Worm (Caenorhabditis elegans) whole organism, L1 larva: ENCODE measurements around the gene mdt-8.

ENCODE experiments used
- C16A3.4 ChIP-seq: fragments of 150-350 bp; optimal IDR thresholded peaks from 2 replicates; lab custom pipeline; 2014; ENCODE audit warnings: missing biosample characterization, missing genetic modification characterization
- F16B12.6 ChIP-seq: fragments of 150-350 bp; optimal IDR thresholded peaks from 2 replicates; lab custom pipeline; 2014; ENCODE audit warnings: missing biosample characterization, missing genetic modification characterization
- Y116A8C.19 ChIP-seq: sonication (generic microtip); optimal IDR thresholded peaks from 2 replicates; lab custom pipeline; 2016; ENCODE audit warnings: missing compliant biosample characterization, missing genetic modification characterization, borderline replicate concordance
- aha-1 ChIP-seq: fragments of 150-350 bp; optimal IDR thresholded peaks from 2 replicates; lab custom pipeline; 2014; ENCODE audit warnings: missing biosample characterization, missing genetic modification characterization
- alr-1 ChIP-seq: fragments of 200-800 bp; sonication (Bioruptor generic); optimal IDR thresholded peaks from 2 replicates; lab custom pipeline; 2018; ENCODE audit warnings: borderline replicate concordance, mild to moderate bottlenecking, missing genetic modification characterization, missing compliant biosample characterization
- aly-2 ChIP-seq: fragments of 150-350 bp; optimal IDR thresholded peaks from 2 replicates; lab custom pipeline; 2014; ENCODE audit warnings: missing biosample characterization, missing genetic modification characterization
- ama-1 ChIP-seq: fragments of 150-350 bp; optimal IDR thresholded peaks from 2 replicates; lab custom pipeline; 2014
- ceh-63 ChIP-seq: fragments of 200-800 bp; sonication (Bioruptor generic); optimal IDR thresholded peaks from 2 replicates; lab custom pipeline; 2018; ENCODE audit warnings: mild to moderate bottlenecking, missing genetic modification characterization, missing compliant biosample characterization
- ceh-82 ChIP-seq, 3 experiments: fragments of 150-350 bp in 1 of 3; sonication (generic microtip) in 2 of 3; optimal IDR thresholded peaks; 2 replicates each; lab custom pipeline; 2014 to 2017; ENCODE audit warnings: missing biosample characterization in 3 of 3, missing genetic modification characterization in 3 of 3
- ceh-90 ChIP-seq: sonication (generic microtip); optimal IDR thresholded peaks from 2 replicates; lab custom pipeline; 2016; ENCODE audit warnings: missing genetic modification characterization, missing compliant biosample characterization
- dpl-1 ChIP-seq, 3 experiments: fragments of 150-350 bp in 2 of 3; sonication (generic microtip) in 1 of 3; optimal IDR thresholded peaks; 2 replicates each; lab custom pipeline; 2014 to 2017; ENCODE audit warnings: missing biosample characterization in 3 of 3, missing genetic modification characterization in 3 of 3, missing genetic modification reagents in 3 of 3
- dsc-1 ChIP-seq: sonication (generic microtip); optimal IDR thresholded peaks from 2 replicates; lab custom pipeline; 2016; ENCODE audit warnings: mild to moderate bottlenecking, missing genetic modification characterization, missing compliant biosample characterization
- efl-1 ChIP-seq, 4 experiments: fragments of 150-350 bp; optimal IDR thresholded peaks in 3 of 4; peaks in 1 of 4; 1 replicate in 1 of 4; 2 replicates in 3 of 4; lab custom pipeline; 2014; ENCODE audit warnings: missing biosample characterization in 2 of 4, missing genetic modification characterization in 2 of 4, missing genetic modification reagents in 2 of 4
- egl-13 ChIP-seq: sonication (generic microtip); optimal IDR thresholded peaks from 2 replicates; lab custom pipeline; 2016; ENCODE audit warnings: missing genotype, missing genetic modification reagents, missing genetic modification characterization, missing compliant biosample characterization
- elt-3 ChIP-seq, 6 experiments: fragments of 150-350 bp in 1 of 6; sonication (generic microtip); optimal IDR thresholded peaks; 2 replicates each; lab custom pipeline; 2017 to 2018; ENCODE audit warnings: missing biosample characterization in 6 of 6, missing genetic modification characterization in 6 of 6, inconsistent platforms in 1 of 6
- fkh-10 ChIP-seq: sonication (generic microtip); optimal IDR thresholded peaks from 2 replicates; lab custom pipeline; 2017; ENCODE audit warnings: missing biosample characterization, missing genetic modification reagents, missing genetic modification characterization
- fkh-4 ChIP-seq: sonication (generic microtip); optimal IDR thresholded peaks from 2 replicates; lab custom pipeline; 2016; ENCODE audit warnings: missing compliant biosample characterization, missing genetic modification characterization, borderline replicate concordance
- grh-1 ChIP-seq: fragments of 200-800 bp; sonication (Bioruptor generic); IDR thresholded peaks from 2 replicates; pipeline ENCODE4 v1.3.6; 2022; ENCODE audit warnings: missing genetic modification reagents, missing genetic modification characterization, missing compliant biosample characterization
- lin-14 ChIP-seq: fragments of 200-800 bp; sonication (Bioruptor generic); optimal IDR thresholded peaks from 2 replicates; lab custom pipeline; 2018; ENCODE audit warnings: mild to moderate bottlenecking, missing genetic modification characterization, moderate library complexity, missing compliant biosample characterization
- lin-15B ChIP-seq: fragments of 150-350 bp; sonication (generic microtip); optimal IDR thresholded peaks from 3 replicates; lab custom pipeline; 2014; ENCODE audit warnings: missing biosample characterization, missing genetic modification characterization
- lin-35 ChIP-seq, 2 experiments: fragments of 150-350 bp; optimal IDR thresholded peaks; 2 replicates each; lab custom pipeline; 2014; ENCODE audit warnings: missing biosample characterization in 2 of 2, missing genetic modification characterization in 2 of 2, missing genetic modification reagents in 2 of 2
- lsy-2 ChIP-seq, 2 experiments: fragments of 150-350 bp; optimal IDR thresholded peaks; 2 replicates each; lab custom pipeline; 2014; ENCODE audit warnings: missing biosample characterization in 2 of 2, missing genetic modification characterization in 2 of 2
- mab-9 ChIP-seq: fragments of 200-800 bp; sonication (Bioruptor generic); IDR thresholded peaks from 2 replicates; pipeline ENCODE4 v1.3.6; 2022; ENCODE audit warnings: missing genetic modification reagents, missing genetic modification characterization, missing compliant biosample characterization
- mdl-1 ChIP-seq, 2 experiments: fragments of 150-350 bp; optimal IDR thresholded peaks; 2 replicates each; lab custom pipeline; 2014 to 2017; ENCODE audit warnings: missing biosample characterization in 2 of 2, missing genetic modification characterization in 2 of 2, inconsistent platforms in 1 of 2
- mep-1 ChIP-seq: fragments of 150-350 bp; optimal IDR thresholded peaks from 2 replicates; lab custom pipeline; 2014; ENCODE audit warnings: missing biosample characterization, missing genetic modification characterization
- nhr-19 ChIP-seq: fragments of 200-800 bp; sonication (Bioruptor generic); conservative IDR thresholded peaks from 2 replicates; pipeline ENCODE4 v1.3.6; 2022; ENCODE audit warnings: missing genetic modification characterization, missing compliant biosample characterization
- nhr-20 ChIP-seq: sonication (generic microtip); optimal IDR thresholded peaks from 2 replicates; lab custom pipeline; 2016; ENCODE audit warnings: mild to moderate bottlenecking, missing genetic modification characterization, missing compliant biosample characterization
- nhr-237 ChIP-seq: fragments of 150-350 bp; optimal IDR thresholded peaks from 2 replicates; lab custom pipeline; 2014; ENCODE audit warnings: missing biosample characterization, missing genetic modification characterization
- nhr-28 ChIP-seq: fragments of 150-350 bp; optimal IDR thresholded peaks from 2 replicates; lab custom pipeline; 2014; ENCODE audit warnings: missing biosample characterization, missing genetic modification characterization
- nhr-85 ChIP-seq: sonication (generic microtip); peaks from one replicate; lab custom pipeline; 2016; ENCODE audit warnings: missing genetic modification characterization, inconsistent platforms, missing compliant biosample characterization
- pqm-1 ChIP-seq: sonication (generic microtip); optimal IDR thresholded peaks from 3 replicates; lab custom pipeline; 2017; ENCODE audit warnings: missing biosample characterization, missing genetic modification characterization
- rnt-1 ChIP-seq: sonication (generic microtip); optimal IDR thresholded peaks from 2 replicates; lab custom pipeline; 2016; ENCODE audit warnings: mild to moderate bottlenecking, missing genetic modification characterization, moderate library complexity, missing compliant biosample characterization
- skn-1 ChIP-seq: fragments of 150-350 bp; optimal IDR thresholded peaks from 2 replicates; lab custom pipeline; 2014; ENCODE audit warnings: missing biosample characterization, missing genetic modification characterization
- snpc-4 ChIP-seq: fragments of 150-350 bp; optimal IDR thresholded peaks from 2 replicates; lab custom pipeline; 2014; ENCODE audit warnings: missing biosample characterization, missing genetic modification characterization
- snu-23 ChIP-seq: sonication (generic microtip); optimal IDR thresholded peaks from 2 replicates; lab custom pipeline; 2016; ENCODE audit warnings: missing genetic modification characterization, missing compliant biosample characterization
- tbx-2 ChIP-seq: sonication (generic microtip); optimal IDR thresholded peaks from 2 replicates; lab custom pipeline; 2016; ENCODE audit warnings: missing genetic modification characterization, missing compliant biosample characterization
- tlp-1 ChIP-seq: fragments of 150-350 bp; optimal IDR thresholded peaks from 2 replicates; lab custom pipeline; 2014; ENCODE audit warnings: missing biosample characterization, missing genetic modification characterization
- unc-30 ChIP-seq: sonication (generic microtip); optimal IDR thresholded peaks from 2 replicates; lab custom pipeline; 2017; ENCODE audit warnings: missing biosample characterization, missing genetic modification characterization
- unc-62 ChIP-seq: fragments of 150-350 bp; optimal IDR thresholded peaks from 2 replicates; lab custom pipeline; 2014; ENCODE audit warnings: missing biosample characterization, missing genetic modification reagents, missing genetic modification characterization
- unc-86 ChIP-seq: sonication (generic microtip); optimal IDR thresholded peaks from 2 replicates; lab custom pipeline; 2016; ENCODE audit warnings: missing genetic modification characterization, missing compliant biosample characterization
- ztf-11 ChIP-seq, 2 experiments: sonication (generic microtip); optimal IDR thresholded peaks; 2 replicates each; lab custom pipeline; 2016 to 2017; ENCODE audit warnings: missing genetic modification characterization in 2 of 2, missing biosample characterization in 1 of 2, missing compliant biosample characterization in 1 of 2

Gene mdt-8

ce11 chrII:11568670-11569069 is 35.1 kb upstream of the mdt-8 start:
- TF ChIP-seq pqm-1, result no peak
- no peak for TF ChIP-seq snpc-4 (tag; lab: Kevin White, UChicago)
- no peak for TF ChIP-seq efl-1 (optimal IDR thresholded peaks at IDR 0.05; lab: Kevin White, UChicago)
- peak in 1 of 2 experiments; percentile 50 for TF ChIP-seq efl-1 (GFP tag; optimal IDR thresholded peaks at IDR 0.05 in 1 of 2; lab: Kevin White, UChicago)

- TF ChIP-seq aly-2 (tag; lab: Kevin White, UChicago), result no peak
- no peak for TF ChIP-seq skn-1 (tag; lab: Kevin White, UChicago)
- peak; percentile 46 for TF ChIP-seq lin-14 (GFP tag; lab: Kevin White, UChicago)
- peak in 2 of 3 experiments; percentile 12 to 28 for TF ChIP-seq ceh-82 (tag; optimal IDR thresholded peaks at IDR 0.05; lab: Kevin White, UChicago)
- no peak for TF ChIP-seq unc-30 (tag; lab: Kevin White, UChicago)
- peak in 1 of 2 experiments; percentile 40 for TF ChIP-seq ztf-11 (tag; optimal IDR thresholded peaks at IDR 0.05; lab: Kevin White, UChicago)
- peak in 2 of 3 experiments; percentile 22 to 75 for TF ChIP-seq dpl-1 (GFP tag; optimal IDR thresholded peaks at IDR 0.05; lab: Kevin White, UChicago)
- TF ChIP-seq dsc-1 (tag; lab: Kevin White, UChicago), result no peak
- TF ChIP-seq tbx-2 (tag; lab: Kevin White, UChicago), result peak; percentile 3
- peak; percentile 44 for TF ChIP-seq mep-1 (tag; lab: Kevin White, UChicago)
- no peak for TF ChIP-seq lin-15B (tag; lab: Kevin White, UChicago)
- TF ChIP-seq fkh-10 (GFP tag; lab: Kevin White, UChicago), result no peak
- peak; percentile 25 to 62 for TF ChIP-seq efl-1 (optimal IDR thresholded peaks at IDR 0.05; lab: Kevin White, UChicago)
- TF ChIP-seq efl-1 (GFP tag; optimal IDR thresholded peaks at IDR 0.05 in 1 of 2; lab: Kevin White, UChicago), result peak; percentile 61 to 95
- no peak for TF ChIP-seq fkh-4
- TF ChIP-seq egl-13, result peak; percentile 8
- peak; percentile 25 for TF ChIP-seq nhr-85 (tag; lab: Kevin White, UChicago)
- peak; percentile 45 to 47 for TF ChIP-seq lin-35 (GFP tag; optimal IDR thresholded peaks at IDR 0.05; lab: Kevin White, UChicago)
- peak; percentile 1 for TF ChIP-seq F16B12.6 (tag; lab: Kevin White, UChicago)
- TF ChIP-seq rnt-1 (tag; lab: Kevin White, UChicago), result peak; percentile 5
- TF ChIP-seq ceh-63 (GFP tag; lab: Kevin White, UChicago), result no peak
- no peak for TF ChIP-seq alr-1 (tag; lab: Kevin White, UChicago)
- peak; percentile 9 for TF ChIP-seq snu-23 (GFP tag; lab: Kevin White, UChicago)
- peak; percentile 7 for TF ChIP-seq unc-86
- peak in 1 of 2 experiments; percentile 45 for TF ChIP-seq lsy-2 (tag; optimal IDR thresholded peaks at IDR 0.05; lab: Kevin White, UChicago)
- TF ChIP-seq Y116A8C.19 (tag; lab: Kevin White, UChicago), result no peak
Observed at ce11 chrII:11566970-11567711, 33.5 kb upstream of the mdt-8 start, which contains the start of gene F54D5.5. TSS of gene F54D5.5 (minus strand) at chrII:11567020.

ce11 chrII:11564127-11564526 is 30.5 kb upstream of the mdt-8 start, which contains the start of gene F54D5.15:
TSS of gene F54D5.15 (minus strand) at chrII:11564227.
- TF ChIP-seq C16A3.4 (tag; lab: Kevin White, UChicago) (no peak), aha-1 (tag; lab: Kevin White, UChicago) (no peak)

- TF ChIP-seq unc-62 (GFP tag; lab: Kevin White, UChicago) (no peak), nhr-237 (tag; lab: Kevin White, UChicago) (no peak), elt-3 (tag; optimal IDR thresholded peaks at IDR 0.05; lab: Kevin White, UChicago) (no peak), dsc-1 (tag; lab: Kevin White, UChicago) (no peak), ceh-63 (GFP tag; lab: Kevin White, UChicago) (no peak), tlp-1 (no peak), nhr-28 (tag; lab: Kevin White, UChicago) (no peak), mab-9 (GFP tag; lab: Robert Waterston, UW) (no peak), ceh-90 (tag; lab: Kevin White, UChicago) (no peak), efl-1 (optimal IDR thresholded peaks at IDR 0.05; lab: Kevin White, UChicago) (no peak), efl-1 (GFP tag; optimal IDR thresholded peaks at IDR 0.05 in 1 of 2; lab: Kevin White, UChicago) (no peak), nhr-85 (tag; lab: Kevin White, UChicago) (no peak), ama-1 (lab: Kevin White, UChicago) (no peak), grh-1 (GFP tag; lab: Robert Waterston, UW) (no peak), snu-23 (GFP tag; lab: Kevin White, UChicago) (no peak), nhr-20 (no peak), aha-1 (tag; lab: Kevin White, UChicago) (no peak), mdl-1 (tag; optimal IDR thresholded peaks at IDR 0.05; lab: Kevin White, UChicago) (no peak), nhr-19 (GFP tag; lab: Robert Waterston, UW) (no peak)
Observed at ce11 chrII:11556338-11556737, 22.7 kb upstream of the mdt-8 start, which contains the start of gene F54D5.17. TSS of gene F54D5.17 (plus strand) at chrII:11556638.
